Worm (Caenorhabditis elegans): ENCODE results near the gene pmp-2.
A peak's percentile ranks its signal among the peaks of the same experiment; 100 is the strongest.

The pmp-2 gene

DNA sequence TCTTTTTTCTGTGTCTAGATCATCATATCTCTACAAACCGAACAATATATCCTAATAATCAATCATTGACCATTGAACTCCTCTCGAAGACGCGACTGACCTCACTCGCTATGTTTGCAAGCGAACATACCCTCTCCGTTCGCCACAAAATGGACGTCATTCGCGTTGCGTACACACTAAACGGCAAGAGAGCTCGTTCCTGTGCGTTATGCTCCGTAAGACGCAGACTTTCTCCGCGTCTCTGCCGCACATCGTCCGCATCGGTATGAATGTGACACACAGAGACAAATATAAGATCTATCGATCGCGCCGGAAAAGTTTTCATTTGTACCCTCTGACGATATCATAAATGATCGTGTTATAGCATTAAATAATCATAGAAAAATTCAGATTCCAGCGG, 38.4 kb upstream of the pmp-2 start:
- no peak for TF ChIP-seq lin-38 (GFP tag; IDR thresholded peaks at IDR 0.05)
- TF ChIP-seq madf-9 (GFP tag; conservative IDR thresholded peaks at IDR 0.05), result peak; percentile 81
- no peak for TF ChIP-seq F26F4.8 (GFP tag; conservative IDR thresholded peaks at IDR 0.05)

DNA sequence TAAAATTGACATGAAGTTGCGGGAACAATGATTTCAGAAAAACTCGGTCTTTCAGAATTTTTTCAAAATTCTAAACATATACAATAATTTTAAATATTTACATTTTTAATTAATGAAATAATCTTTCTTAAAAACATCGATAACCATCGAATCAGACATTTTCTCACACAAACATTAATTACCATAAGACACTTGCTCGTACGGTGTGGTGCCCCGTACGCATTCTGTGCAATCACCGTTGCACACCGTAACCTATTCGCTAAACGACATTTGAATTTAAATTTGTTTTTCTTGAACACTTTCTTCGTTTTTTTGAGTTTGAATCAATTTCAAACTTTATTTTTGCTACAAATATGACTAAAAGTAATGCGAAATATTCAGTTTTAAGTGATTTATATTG, 36.2 kb upstream of the pmp-2 start:
- TF ChIP-seq daf-8 (GFP tag; IDR thresholded peaks at IDR 0.05), result no peak
- no peak for TF ChIP-seq lin-29 (GFP tag; IDR thresholded peaks at IDR 0.05)
- no peak for TF ChIP-seq attf-4 (tag; optimal IDR thresholded peaks at IDR 0.05)
- TF ChIP-seq nhr-41 (GFP tag; IDR thresholded peaks at IDR 0.05), result no peak
- no peak for TF ChIP-seq snpc-1.2 (GFP tag; IDR thresholded peaks at IDR 0.05)
- TF ChIP-seq tra-1 (GFP tag; IDR thresholded peaks at IDR 0.05), result no peak
- no peak for TF ChIP-seq tag-97 (GFP tag; IDR thresholded peaks at IDR 0.05)
- TF ChIP-seq R02D3.7 (tag; optimal IDR thresholded peaks at IDR 0.05), result no peak
- no peak for TF ChIP-seq F49E8.2 (tag; optimal IDR thresholded peaks at IDR 0.05; ENCODE audit: borderline replicate concordance)
- no peak for TF ChIP-seq zip-11 (GFP tag; IDR thresholded peaks at IDR 0.05)
- TF ChIP-seq lsy-2 (tag; optimal IDR thresholded peaks at IDR 0.05), result no peak
- TF ChIP-seq ces-1 (GFP tag; optimal IDR thresholded peaks at IDR 0.05), result no peak

DNA sequence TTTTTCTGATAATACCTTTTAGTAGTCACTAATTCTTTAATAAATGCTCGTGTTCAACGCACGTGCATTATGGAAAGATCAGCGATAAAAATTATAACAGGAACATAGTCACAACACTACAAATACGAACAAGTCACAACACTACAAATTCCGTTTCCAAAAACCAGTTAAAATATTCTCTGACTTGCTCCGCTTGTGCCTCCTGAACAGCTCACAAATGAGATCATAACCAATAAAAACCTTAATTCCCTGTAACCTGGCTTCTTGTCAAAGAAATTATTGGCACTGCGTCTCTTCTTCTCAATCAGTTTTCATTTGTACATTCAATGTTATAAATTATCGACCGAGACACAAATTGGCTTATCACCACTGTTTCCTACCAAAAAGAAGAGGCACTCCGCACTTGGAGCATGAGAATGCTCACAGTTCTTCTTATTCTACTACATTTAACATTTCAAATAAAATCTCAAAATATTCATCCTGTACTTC, 31.8 kb upstream of the pmp-2 start, which contains the start of gene B0252.1:
Gene B0252.1 (plus strand): TSS at position 318 of the 489 bp plus-strand sequence.
- TF ChIP-seq dmd-9 (GFP tag; IDR thresholded peaks at IDR 0.05), result no peak
- TF ChIP-seq ztf-11 (tag; optimal IDR thresholded peaks at IDR 0.05), result no peak
- TF ChIP-seq skn-1 (tag; optimal IDR thresholded peaks at IDR 0.05), result no peak
- TF ChIP-seq madf-9 (GFP tag; conservative IDR thresholded peaks at IDR 0.05), result no peak
- no peak for TF ChIP-seq jun-1 (tag; optimal IDR thresholded peaks at IDR 0.05)
- no peak for TF ChIP-seq lir-3 (tag; optimal IDR thresholded peaks at IDR 0.05)
- TF ChIP-seq nhr-237 (tag; optimal IDR thresholded peaks at IDR 0.05), result no peak
- no peak for TF ChIP-seq Y105C5A.15 (GFP tag; IDR thresholded peaks at IDR 0.05)
- no peak for TF ChIP-seq lin-39 (tag; optimal IDR thresholded peaks at IDR 0.05)
- no peak for TF ChIP-seq zip-11 (GFP tag; IDR thresholded peaks at IDR 0.05)
- TF ChIP-seq ceh-32 (tag; optimal IDR thresholded peaks at IDR 0.05; ENCODE audit: poor library complexity), result no peak
- TF ChIP-seq T20F7.1 (GFP tag; optimal IDR thresholded peaks at IDR 0.05), result no peak
- no peak for TF ChIP-seq nhr-41 (GFP tag; IDR thresholded peaks at IDR 0.05)
- TF ChIP-seq gei-8 (GFP tag; optimal IDR thresholded peaks at IDR 0.05), result no peak
- no peak for TF ChIP-seq nhr-48 (tag; optimal IDR thresholded peaks at IDR 0.05)
- no peak for TF ChIP-seq sdz-12 (GFP tag; optimal IDR thresholded peaks at IDR 0.05)
- TF ChIP-seq tra-1 (GFP tag; IDR thresholded peaks at IDR 0.05), result no peak
- no peak for TF ChIP-seq mes-2 (tag; optimal IDR thresholded peaks at IDR 0.05; ENCODE audit: poor library complexity, severe bottlenecking)
- TF ChIP-seq ceh-44 (GFP tag; IDR thresholded peaks at IDR 0.05), result no peak
- no peak for TF ChIP-seq dpl-1 (GFP tag; optimal IDR thresholded peaks at IDR 0.05)
- no peak for TF ChIP-seq lin-13 (GFP tag; optimal IDR thresholded peaks at IDR 0.05)
- TF ChIP-seq lin-1 (GFP tag; IDR thresholded peaks at IDR 0.05), result no peak
- TF ChIP-seq set-16 (GFP tag; IDR thresholded peaks at IDR 0.05), result no peak
- TF ChIP-seq nhr-102 (tag; optimal IDR thresholded peaks at IDR 0.05), result peak; percentile 31
- TF ChIP-seq dmd-6 (GFP tag; IDR thresholded peaks at IDR 0.05), result peak; percentile 30; the same call in 1 of the 2 replicates
- TF ChIP-seq mxl-3 (GFP tag; optimal IDR thresholded peaks at IDR 0.05), result peak; percentile 20
- no peak for TF ChIP-seq daf-8 (GFP tag; IDR thresholded peaks at IDR 0.05)
- no peak for TF ChIP-seq nhr-111 (GFP tag; optimal IDR thresholded peaks at IDR 0.05)
- TF ChIP-seq F44E2.7 (GFP tag; IDR thresholded peaks at IDR 0.05), result no peak
- TF ChIP-seq Y5F2A.4 (GFP tag; optimal IDR thresholded peaks at IDR 0.05), result no peak
- TF ChIP-seq nhr-28 (tag; optimal IDR thresholded peaks at IDR 0.05), result peak; percentile 97
- no peak for TF ChIP-seq lin-38 (GFP tag; IDR thresholded peaks at IDR 0.05)
- no peak for TF ChIP-seq ZK337.2 (GFP tag; IDR thresholded peaks at IDR 0.05)
- no peak for TF ChIP-seq cey-2 (tag; optimal IDR thresholded peaks at IDR 0.05; ENCODE audit: borderline replicate concordance, insufficient read depth)
- no peak for TF ChIP-seq egl-27 (tag; optimal IDR thresholded peaks at IDR 0.05)
- TF ChIP-seq pqm-1 (tag; optimal IDR thresholded peaks at IDR 0.05), result peak; percentile 56
- TF ChIP-seq zfp-2 (tag; optimal IDR thresholded peaks at IDR 0.05), result no peak
- TF ChIP-seq F10B5.3 (tag; optimal IDR thresholded peaks at IDR 0.05), result no peak
- no peak for TF ChIP-seq ces-1 (GFP tag; optimal IDR thresholded peaks at IDR 0.05)

Data from whole organism, L4 larva.